Fruit fly (Drosophila melanogaster) S2 (cell line): Measurements from ENCODE around the gene CG11398.

ENCODE experiments used
- CG8478 ChIP-seq: fragments of >200 bp; optimal IDR thresholded peaks from 2 replicates; lab custom pipeline; 2018
- CTCF ChIP-seq, 2 experiments: fragments of >200 bp; optimal IDR thresholded peaks; 2 replicates each; lab custom pipeline; 2018

dm6 chrX:1216681-1217080 lies 1.7 kb upstream of the CG11398 start:
- TF ChIP-seq CTCF (optimal IDR thresholded peaks at IDR 0.05; lab: Kevin White, UChicago) (no peak), CG8478 (no peak)
